Fruit fly (Drosophila melanogaster) whole organism, adult: ENCODE data around the gene CG31233.

Source experiments
- CG1620 ChIP-seq: fragments of 200-800 bp; sonication (Bioruptor generic); optimal IDR thresholded peaks from 2 replicates; lab custom pipeline; 2016; ENCODE audit warnings: missing biosample characterization, missing genetic modification characterization
- CG33017 ChIP-seq: fragments of 200-800 bp; sonication (Bioruptor generic); optimal IDR thresholded peaks from 2 replicates; lab custom pipeline; 2018; ENCODE audit warnings: missing biosample characterization, mild to moderate bottlenecking, missing genetic modification characterization, moderate library complexity
- CG5204 ChIP-seq: fragments of 200-800 bp; sonication (Bioruptor generic); optimal IDR thresholded peaks from 2 replicates; lab custom pipeline; 2016; ENCODE audit warnings: missing biosample characterization, missing genetic modification characterization
- CG7101 ChIP-seq: fragments of 200-800 bp; sonication (Bioruptor generic); optimal IDR thresholded peaks from 2 replicates; lab custom pipeline; 2018; ENCODE audit warnings: missing biosample characterization, mild to moderate bottlenecking, missing genetic modification characterization, moderate library complexity
- Hr96 ChIP-seq: fragments of 200-800 bp; sonication (Bioruptor generic); optimal IDR thresholded peaks from 2 replicates; lab custom pipeline; 2016; ENCODE audit warnings: missing biosample characterization, missing genetic modification characterization
- cic ChIP-seq: fragments of 200-800 bp; sonication (Bioruptor generic); optimal IDR thresholded peaks from 2 replicates; lab custom pipeline; 2017; ENCODE audit warnings: missing biosample characterization, mild to moderate bottlenecking, missing genetic modification characterization, moderate library complexity
- ovo ChIP-seq: fragments of 200-800 bp; sonication (Bioruptor generic); optimal IDR thresholded peaks from 2 replicates; lab custom pipeline; 2016; ENCODE audit warnings: missing biosample characterization, missing genetic modification characterization
- tj ChIP-seq: fragments of 200-800 bp; sonication (Bioruptor generic); optimal IDR thresholded peaks from 3 replicates; lab custom pipeline; 2017; ENCODE audit warnings: missing biosample characterization, mild to moderate bottlenecking, missing genetic modification characterization, moderate library complexity
- toe ChIP-seq: fragments of 200-800 bp; sonication (Bioruptor generic); optimal IDR thresholded peaks from 2 replicates; lab custom pipeline; 2016; ENCODE audit warnings: missing biosample characterization, missing genetic modification characterization

- TF ChIP-seq Hr96 (GFP tag; lab: Kevin White, UChicago) (no peak), tj (GFP tag; lab: Kevin White, UChicago) (no peak), toe (no peak), ovo (GFP tag; lab: Kevin White, UChicago) (no peak), CG1620 (GFP tag; lab: Kevin White, UChicago) (no peak), CG5204 (GFP tag; lab: Kevin White, UChicago) (no peak), CG33017 (tag; lab: Kevin White, UChicago) (no peak), CG7101 (tag; lab: Kevin White, UChicago) (no peak), cic (no peak)
These were observed 46.3 kb upstream of the CG31233 start for dm6 chr3R:21703346-21703745.
